Fruit fly (Drosophila melanogaster) whole organism, prepupa: ENCODE data around the gene CG32719.

ENCODE experiments used
- CG10631 ChIP-seq: fragments of 200-800 bp; sonication (Bioruptor generic); optimal IDR thresholded peaks from 2 replicates; lab custom pipeline; 2016; ENCODE audit warnings: missing biosample characterization, missing genetic modification characterization
- CG11294 ChIP-seq: fragments of 200-800 bp; sonication (Bioruptor generic); IDR thresholded peaks from 2 replicates; pipeline ENCODE4 v1.3.6; 2022; ENCODE audit warnings: missing biosample characterization, missing genetic modification characterization
- CG11762 ChIP-seq: fragments of 200-800 bp; sonication (Bioruptor generic); optimal IDR thresholded peaks from 3 replicates; lab custom pipeline; 2016; ENCODE audit warnings: missing biosample characterization, missing genetic modification characterization; ENCODE audit not compliant: insufficient read depth
- CG11902 ChIP-seq: fragments of 200-800 bp; sonication (Bioruptor generic); optimal IDR thresholded peaks from 3 replicates; lab custom pipeline; 2016; ENCODE audit warnings: missing biosample characterization, missing genetic modification characterization
- CG15336 ChIP-seq: fragments of 200-800 bp; sonication (Bioruptor generic); IDR thresholded peaks from 2 replicates; pipeline ENCODE4 v1.3.6; 2022; ENCODE audit warnings: missing biosample characterization, missing genetic modification characterization
- CG16779 ChIP-seq: fragments of 200-800 bp; sonication (Bioruptor generic); optimal IDR thresholded peaks from 3 replicates; lab custom pipeline; 2017; ENCODE audit warnings: missing biosample characterization, mild to moderate bottlenecking, missing genetic modification characterization
- CG3032 ChIP-seq: fragments of 200-800 bp; optimal IDR thresholded peaks from 2 replicates; lab custom pipeline; 2019; ENCODE audit warnings: missing biosample characterization, mild to moderate bottlenecking, missing genetic modification characterization, moderate library complexity
- CG31627 ChIP-seq: fragments of 200-800 bp; sonication (Bioruptor generic); optimal IDR thresholded peaks from 3 replicates; lab custom pipeline; 2016; ENCODE audit warnings: missing biosample characterization, missing genetic modification characterization
- CG32006 ChIP-seq: fragments of 200-800 bp; sonication (Bioruptor generic); optimal IDR thresholded peaks from 3 replicates; lab custom pipeline; 2017; ENCODE audit warnings: missing biosample characterization, mild to moderate bottlenecking, missing genetic modification characterization
- CG3919 ChIP-seq: fragments of 200-800 bp; sonication (Bioruptor generic); optimal IDR thresholded peaks from 3 replicates; lab custom pipeline; 2016; ENCODE audit warnings: missing biosample characterization, missing genetic modification characterization
- CG4318 ChIP-seq: fragments of 200-800 bp; sonication (Bioruptor generic); optimal IDR thresholded peaks from 3 replicates; lab custom pipeline; 2017; ENCODE audit warnings: missing biosample characterization, mild to moderate bottlenecking, missing genetic modification characterization
- CG6163 ChIP-seq: fragments of 200-800 bp; sonication (Bioruptor generic); IDR thresholded peaks from 3 replicates; pipeline ENCODE4 v1.3.6; 2022; ENCODE audit warnings: missing biosample characterization, missing genetic modification characterization
- CG6276 ChIP-seq: fragments of 200-800 bp; sonication (Bioruptor generic); optimal IDR thresholded peaks from 2 replicates; lab custom pipeline; 2017; ENCODE audit warnings: missing biosample characterization, mild to moderate bottlenecking, missing genetic modification characterization
- CG6792 ChIP-seq: fragments of 200-800 bp; sonication (Bioruptor generic); optimal IDR thresholded peaks from 3 replicates; lab custom pipeline; 2016; ENCODE audit warnings: missing biosample characterization, missing genetic modification characterization
- CG6808 ChIP-seq: fragments of 200-800 bp; sonication (Bioruptor generic); optimal IDR thresholded peaks from 3 replicates; lab custom pipeline; 2017; ENCODE audit warnings: missing biosample characterization, missing genetic modification characterization, mild to moderate bottlenecking, moderate library complexity, missing genetic modification reagents
- CG6854 ChIP-seq: fragments of 200-800 bp; sonication (Bioruptor generic); optimal IDR thresholded peaks from 2 replicates; lab custom pipeline; 2017; ENCODE audit warnings: missing biosample characterization, mild to moderate bottlenecking, missing genetic modification characterization
- CG7368 ChIP-seq: fragments of 200-800 bp; sonication (Bioruptor generic); optimal IDR thresholded peaks from 3 replicates; lab custom pipeline; 2016; ENCODE audit warnings: missing biosample characterization, missing genetic modification characterization
- CG8319 ChIP-seq: fragments of 200-800 bp; sonication (Bioruptor generic); optimal IDR thresholded peaks from 3 replicates; lab custom pipeline; 2016; ENCODE audit warnings: missing biosample characterization, missing genetic modification characterization
- CG8632 ChIP-seq: fragments of 200-800 bp; sonication (Bioruptor generic); optimal IDR thresholded peaks from 3 replicates; lab custom pipeline; 2016; ENCODE audit warnings: missing biosample characterization, missing genetic modification characterization
- CG9139 ChIP-seq: fragments of 200-800 bp; sonication (Bioruptor generic); optimal IDR thresholded peaks from 3 replicates; lab custom pipeline; 2017; ENCODE audit warnings: missing biosample characterization, mild to moderate bottlenecking, missing genetic modification characterization
- Eip78C ChIP-seq: fragments of 200-800 bp; sonication (Bioruptor generic); peaks from one replicate; lab custom pipeline; 2016; ENCODE audit warnings: missing biosample characterization, missing genetic modification characterization
- Ets21C ChIP-seq: fragments of 200-800 bp; sonication (Bioruptor generic); optimal IDR thresholded peaks from 3 replicates; lab custom pipeline; 2016; ENCODE audit warnings: missing biosample characterization, missing genetic modification characterization
- Ets96B ChIP-seq: fragments of 200-800 bp; optimal IDR thresholded peaks from 2 replicates; lab custom pipeline; 2019; ENCODE audit warnings: missing biosample characterization, mild to moderate bottlenecking, missing genetic modification characterization, moderate library complexity
- Gug ChIP-seq: fragments of 200-800 bp; sonication (Bioruptor generic); IDR thresholded peaks from 2 replicates; pipeline ENCODE4 v1.3.6; 2022; ENCODE audit warnings: missing biosample characterization, missing genetic modification characterization
- Hr38 ChIP-seq: sonication (Bioruptor generic); optimal IDR thresholded peaks from 2 replicates; lab custom pipeline; 2016; ENCODE audit warnings: missing biosample characterization, missing genetic modification characterization
- Hr39 ChIP-seq: fragments of 200-800 bp; sonication (Bioruptor generic); optimal IDR thresholded peaks from 2 replicates; lab custom pipeline; 2016; ENCODE audit warnings: missing biosample characterization, missing genetic modification characterization
- Hr4 ChIP-seq: fragments of 200-800 bp; sonication (Bioruptor generic); optimal IDR thresholded peaks from 3 replicates; lab custom pipeline; 2016; ENCODE audit warnings: missing biosample characterization, missing genetic modification characterization
- Lpt ChIP-seq: fragments of 200-800 bp; sonication (Bioruptor generic); optimal IDR thresholded peaks from 3 replicates; lab custom pipeline; 2016; ENCODE audit warnings: missing biosample characterization, missing genetic modification characterization
- Met ChIP-seq: fragments of 200-800 bp; sonication (Bioruptor generic); optimal IDR thresholded peaks from 3 replicates; lab custom pipeline; 2016; ENCODE audit warnings: missing biosample characterization, missing genetic modification characterization
- OdsH ChIP-seq: fragments of 200-800 bp; sonication (Bioruptor generic); optimal IDR thresholded peaks from 3 replicates; lab custom pipeline; 2016; ENCODE audit warnings: missing biosample characterization, missing genetic modification characterization
- Smox ChIP-seq: fragments of 200-800 bp; sonication (Bioruptor generic); optimal IDR thresholded peaks from 3 replicates; lab custom pipeline; 2016; ENCODE audit warnings: missing biosample characterization, missing genetic modification characterization
- Sox14 ChIP-seq: fragments of 200-800 bp; sonication (Bioruptor generic); optimal IDR thresholded peaks from 3 replicates; lab custom pipeline; 2016; ENCODE audit warnings: missing biosample characterization, missing genetic modification characterization
- Sox15 ChIP-seq: fragments of 200-800 bp; sonication (Bioruptor generic); optimal IDR thresholded peaks from 3 replicates; lab custom pipeline; 2016; ENCODE audit warnings: missing biosample characterization, missing genetic modification characterization
- achi ChIP-seq: fragments of 200-800 bp; sonication (Bioruptor generic); optimal IDR thresholded peaks from 3 replicates; lab custom pipeline; 2016; ENCODE audit warnings: missing biosample characterization, missing genetic modification characterization
- acj6 ChIP-seq: fragments of 200-800 bp; sonication (Bioruptor generic); optimal IDR thresholded peaks from 3 replicates; lab custom pipeline; 2016; ENCODE audit warnings: missing biosample characterization, missing genetic modification characterization
- cyc ChIP-seq: fragments of 200-800 bp; sonication (Bioruptor generic); optimal IDR thresholded peaks from 3 replicates; lab custom pipeline; 2016; ENCODE audit warnings: missing biosample characterization, missing genetic modification characterization
- esn ChIP-seq: fragments of 200-800 bp; sonication (Bioruptor generic); optimal IDR thresholded peaks from 2 replicates; lab custom pipeline; 2016; ENCODE audit warnings: missing biosample characterization, mild to moderate bottlenecking, missing genetic modification characterization, moderate library complexity
- fd59A ChIP-seq: fragments of 200-800 bp; sonication (Bioruptor generic); optimal IDR thresholded peaks from 2 replicates; lab custom pipeline; 2017; ENCODE audit warnings: missing biosample characterization, mild to moderate bottlenecking, missing genetic modification characterization, missing genetic modification reagents
- fd85E ChIP-seq: fragments of 200-800 bp; sonication (Bioruptor generic); optimal IDR thresholded peaks from 3 replicates; lab custom pipeline; 2016; ENCODE audit warnings: missing biosample characterization, missing genetic modification characterization
- fkh ChIP-seq: fragments of 200-800 bp; sonication (Bioruptor generic); optimal IDR thresholded peaks from 3 replicates; lab custom pipeline; 2017; ENCODE audit warnings: missing biosample characterization, mild to moderate bottlenecking, missing genetic modification characterization, moderate library complexity
- lz ChIP-seq: fragments of 200-800 bp; sonication (Bioruptor generic); optimal IDR thresholded peaks from 3 replicates; lab custom pipeline; 2016; ENCODE audit warnings: missing biosample characterization, missing genetic modification characterization
- net ChIP-seq: fragments of 200-800 bp; sonication (Bioruptor generic); optimal IDR thresholded peaks from 3 replicates; lab custom pipeline; 2016; ENCODE audit warnings: missing biosample characterization, missing genetic modification characterization
- pdm3 ChIP-seq: fragments of 200-800 bp; sonication (Bioruptor generic); optimal IDR thresholded peaks from 3 replicates; lab custom pipeline; 2016; ENCODE audit warnings: missing biosample characterization, missing genetic modification characterization
- spab ChIP-seq: fragments of 200-800 bp; sonication (Bioruptor generic); optimal IDR thresholded peaks from 2 replicates; lab custom pipeline; 2017; ENCODE audit warnings: missing biosample characterization, mild to moderate bottlenecking, missing genetic modification characterization, missing genetic modification reagents
- svp ChIP-seq: fragments of 200-800 bp; sonication (Bioruptor generic); peaks from one replicate; lab custom pipeline; 2016; ENCODE audit warnings: missing biosample characterization, missing genetic modification characterization
- topi ChIP-seq: fragments of 200-800 bp; sonication (Bioruptor generic); optimal IDR thresholded peaks from 3 replicates; lab custom pipeline; 2016; ENCODE audit warnings: missing biosample characterization, missing genetic modification characterization

CG32719 gene

dm6 chrX:7558646-7559045, 10.9 kb upstream of the CG32719 start (continued):
- no peak for TF ChIP-seq CG8319 (GFP tag; lab: Kevin White, UChicago)
- peak; percentile 64 for TF ChIP-seq Ets96B (tag; lab: Kevin White, UChicago)
- TF ChIP-seq Smox (GFP tag; lab: Kevin White, UChicago), result peak; percentile 58
- TF ChIP-seq Hr4 (GFP tag; lab: Kevin White, UChicago), result no peak
- no peak for TF ChIP-seq CG16779 (tag; lab: Kevin White, UChicago)
- TF ChIP-seq CG10631 (GFP tag; lab: Kevin White, UChicago), result peak; percentile 58
- TF ChIP-seq fd85E, result no peak
- no peak for TF ChIP-seq Lpt
- peak; percentile 4 for TF ChIP-seq CG11902 (GFP tag; lab: Kevin White, UChicago)
- no peak for TF ChIP-seq Hr38 (GFP tag; lab: Kevin White, UChicago)
- TF ChIP-seq CG15336 (GFP tag; lab: Robert Waterston, UW), result peak; percentile 24; the same call in 1 of the 2 replicates
- TF ChIP-seq acj6 (GFP tag; lab: Kevin White, UChicago), result peak; percentile 53
- peak; percentile 75 for TF ChIP-seq Met (GFP tag; lab: Kevin White, UChicago)
- peak; percentile 41 for TF ChIP-seq CG6792 (GFP tag; lab: Kevin White, UChicago)
- no peak for TF ChIP-seq Gug (GFP tag; lab: Robert Waterston, UW)
- peak; percentile 26 for TF ChIP-seq CG8632
- TF ChIP-seq CG32006 (GFP tag; lab: Kevin White, UChicago), result peak; percentile 31
- TF ChIP-seq esn, result peak; percentile 68
- TF ChIP-seq topi (GFP tag; lab: Kevin White, UChicago), result peak; percentile 67
- TF ChIP-seq CG6163 (GFP tag; lab: Robert Waterston, UW), result peak; percentile 58
- peak; percentile 38 for TF ChIP-seq spab (GFP tag; lab: Kevin White, UChicago)
- no peak for TF ChIP-seq CG6854 (GFP tag; lab: Kevin White, UChicago)
- peak; percentile 60 for TF ChIP-seq CG3919 (GFP tag; lab: Kevin White, UChicago)
- no peak for TF ChIP-seq CG4318 (GFP tag; lab: Kevin White, UChicago)
- TF ChIP-seq CG31627 (GFP tag; lab: Kevin White, UChicago), result peak; percentile 51

- TF ChIP-seq Ets96B (tag; lab: Kevin White, UChicago) (peak; percentile 12), net (GFP tag; lab: Kevin White, UChicago) (no peak), Eip78C (GFP tag; lab: Kevin White, UChicago) (peak; percentile 36), svp (GFP tag; lab: Kevin White, UChicago) (peak; percentile 1), CG15336 (GFP tag; lab: Robert Waterston, UW) (0 out of 2 replicates have a peak, but pooled peaks have one; percentile 23), OdsH (peak; percentile 1), esn (no peak), CG32006 (GFP tag; lab: Kevin White, UChicago) (peak; percentile 55), achi (GFP tag; lab: Kevin White, UChicago) (peak; percentile 14), Sox15 (no peak), CG3032 (tag; lab: Kevin White, UChicago) (peak; percentile 17)
Observed at dm6 chrX:7557652-7558051, 9.9 kb upstream of the CG32719 start.

- TF ChIP-seq Gug (GFP tag; lab: Robert Waterston, UW), result no peak
- no peak for TF ChIP-seq fd85E
- no peak for TF ChIP-seq CG8319 (GFP tag; lab: Kevin White, UChicago)
- TF ChIP-seq CG16779 (tag; lab: Kevin White, UChicago), result no peak
- TF ChIP-seq CG3032 (tag; lab: Kevin White, UChicago), result peak; percentile 32
- TF ChIP-seq lz (GFP tag; lab: Kevin White, UChicago), result peak; percentile 33
- no peak for TF ChIP-seq Hr38 (GFP tag; lab: Kevin White, UChicago)
- no peak for TF ChIP-seq CG6276 (GFP tag; lab: Kevin White, UChicago)
- peak; percentile 10 for TF ChIP-seq CG6792 (GFP tag; lab: Kevin White, UChicago)
- peak; percentile 43 for TF ChIP-seq pdm3 (GFP tag; lab: Kevin White, UChicago)
- TF ChIP-seq OdsH, result peak; percentile 12
- peak; percentile 15 for TF ChIP-seq fd59A (GFP tag; lab: Kevin White, UChicago)
- TF ChIP-seq Ets21C (GFP tag; lab: Kevin White, UChicago), result no peak
- peak; percentile 21; the same call in 1 of the 2 replicates for TF ChIP-seq CG15336 (GFP tag; lab: Robert Waterston, UW)
- peak; percentile 5 for TF ChIP-seq CG31627 (GFP tag; lab: Kevin White, UChicago)
- TF ChIP-seq CG9139, result no peak
- TF ChIP-seq svp (GFP tag; lab: Kevin White, UChicago), result peak; percentile 81
- TF ChIP-seq achi (GFP tag; lab: Kevin White, UChicago), result peak; percentile 41
- TF ChIP-seq Hr39, result peak; percentile 24
- peak; percentile 18 for TF ChIP-seq CG7368
- TF ChIP-seq esn, result peak; percentile 46
- no peak for TF ChIP-seq fkh
- TF ChIP-seq cyc, result peak; percentile 27
- no peak for TF ChIP-seq Sox15
- no peak for TF ChIP-seq Sox14 (GFP tag; lab: Kevin White, UChicago)
- peak; percentile 44 for TF ChIP-seq CG6808 (GFP tag; lab: Kevin White, UChicago)
- no peak for TF ChIP-seq CG11902 (GFP tag; lab: Kevin White, UChicago)
- peak; percentile 7 for TF ChIP-seq net (GFP tag; lab: Kevin White, UChicago)
- TF ChIP-seq CG8632, result no peak
- no peak for TF ChIP-seq CG11294
- no peak for TF ChIP-seq CG11762 (GFP tag; lab: Kevin White, UChicago)
Observed at dm6 chrX:7556270-7556669, 8.5 kb upstream of the CG32719 start.
